Fruit fly (Drosophila melanogaster): Measurements from ENCODE around the gene CG33766.

DNA sequence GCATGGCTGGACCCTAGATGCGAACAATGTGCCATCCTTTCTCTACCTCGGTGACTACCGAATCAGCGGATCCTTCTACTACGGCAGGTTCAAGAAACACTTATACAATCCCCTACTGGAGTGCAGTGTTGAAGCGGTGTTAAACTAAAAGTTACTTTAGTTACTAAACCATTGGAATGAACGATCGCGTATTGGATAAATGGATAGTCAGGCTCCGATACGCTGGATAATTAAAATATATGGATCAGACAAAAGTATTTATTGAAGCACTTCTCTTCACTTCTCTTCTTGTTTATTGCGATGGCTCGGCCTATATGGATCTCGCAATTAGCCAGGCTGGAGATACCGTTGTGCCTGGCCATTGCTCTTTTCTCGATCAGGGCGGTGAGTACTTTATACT lies 2.9 kb downstream of the CG33766 start, which contains the start of gene CG33770:
- TF ChIP-seq CG7101 (tag; optimal IDR thresholded peaks at IDR 0.05) (no peak), Mnt (GFP tag; optimal IDR thresholded peaks at IDR 0.05) (no peak), bab1 (GFP tag; optimal IDR thresholded peaks at IDR 0.05) (no peak), CG1620 (GFP tag; optimal IDR thresholded peaks at IDR 0.05) (no peak), ovo (GFP tag; optimal IDR thresholded peaks at IDR 0.05) (no peak)
